Worm (Caenorhabditis elegans) whole organism, L1 larva: ENCODE results near the gene sre-40.

ENCODE experiments used
- C16A3.4 ChIP-seq: fragments of 150-350 bp; optimal IDR thresholded peaks from 2 replicates; lab custom pipeline; 2014; ENCODE audit warnings: missing biosample characterization, missing genetic modification characterization
- C34B4.2 ChIP-seq: sonication (generic microtip); optimal IDR thresholded peaks from 2 replicates; lab custom pipeline; 2017; ENCODE audit warnings: mild to moderate bottlenecking, missing genetic modification characterization, missing compliant biosample characterization
- aha-1 ChIP-seq: fragments of 150-350 bp; optimal IDR thresholded peaks from 2 replicates; lab custom pipeline; 2014; ENCODE audit warnings: missing biosample characterization, missing genetic modification characterization
- alr-1 ChIP-seq: fragments of 200-800 bp; sonication (Bioruptor generic); optimal IDR thresholded peaks from 2 replicates; lab custom pipeline; 2018; ENCODE audit warnings: borderline replicate concordance, mild to moderate bottlenecking, missing genetic modification characterization, missing compliant biosample characterization
- aly-2 ChIP-seq: fragments of 150-350 bp; optimal IDR thresholded peaks from 2 replicates; lab custom pipeline; 2014; ENCODE audit warnings: missing biosample characterization, missing genetic modification characterization
- ama-1 ChIP-seq: fragments of 150-350 bp; optimal IDR thresholded peaks from 2 replicates; lab custom pipeline; 2014
- ceh-82 ChIP-seq, 3 experiments: fragments of 150-350 bp in 1 of 3; sonication (generic microtip) in 2 of 3; optimal IDR thresholded peaks; 2 replicates each; lab custom pipeline; 2014 to 2017; ENCODE audit warnings: missing biosample characterization in 3 of 3, missing genetic modification characterization in 3 of 3
- dpl-1 ChIP-seq, 3 experiments: fragments of 150-350 bp in 2 of 3; sonication (generic microtip) in 1 of 3; optimal IDR thresholded peaks; 2 replicates each; lab custom pipeline; 2014 to 2017; ENCODE audit warnings: missing biosample characterization in 3 of 3, missing genetic modification characterization in 3 of 3, missing genetic modification reagents in 3 of 3
- efl-1 ChIP-seq, 4 experiments: fragments of 150-350 bp; optimal IDR thresholded peaks in 3 of 4; peaks in 1 of 4; 1 replicate in 1 of 4; 2 replicates in 3 of 4; lab custom pipeline; 2014; ENCODE audit warnings: missing biosample characterization in 2 of 4, missing genetic modification characterization in 2 of 4, missing genetic modification reagents in 2 of 4
- efl-3 ChIP-seq: fragments of 200-800 bp; sonication (Bioruptor generic); optimal IDR thresholded peaks from 2 replicates; lab custom pipeline; 2018; ENCODE audit warnings: mild to moderate bottlenecking, missing genetic modification characterization, missing compliant biosample characterization
- egl-13 ChIP-seq: sonication (generic microtip); optimal IDR thresholded peaks from 2 replicates; lab custom pipeline; 2016; ENCODE audit warnings: missing genotype, missing genetic modification reagents, missing genetic modification characterization, missing compliant biosample characterization
- elt-2 ChIP-seq: sonication (generic microtip); optimal IDR thresholded peaks from 2 replicates; lab custom pipeline; 2016; ENCODE audit warnings: missing genetic modification characterization, mild to moderate bottlenecking, inconsistent platforms, missing compliant biosample characterization, missing genetic modification reagents
- ets-5 ChIP-seq: fragments of 200-800 bp; sonication (Bioruptor generic); IDR thresholded peaks from 2 replicates; pipeline ENCODE4 v1.3.6; 2022; ENCODE audit warnings: missing genetic modification characterization, missing compliant biosample characterization
- fkh-10 ChIP-seq: sonication (generic microtip); optimal IDR thresholded peaks from 2 replicates; lab custom pipeline; 2017; ENCODE audit warnings: missing biosample characterization, missing genetic modification reagents, missing genetic modification characterization
- fos-1 ChIP-seq: fragments of 150-350 bp; optimal IDR thresholded peaks from 2 replicates; lab custom pipeline; 2014; ENCODE audit warnings: missing biosample characterization, missing genetic modification characterization
- hlh-4 ChIP-seq: sonication (generic microtip); optimal IDR thresholded peaks from 2 replicates; lab custom pipeline; 2016; ENCODE audit warnings: mild to moderate bottlenecking, missing genetic modification characterization, missing compliant biosample characterization
- hpl-2 ChIP-seq: fragments of 150-350 bp; optimal IDR thresholded peaks from 2 replicates; lab custom pipeline; 2014; ENCODE audit warnings: missing biosample characterization, missing genetic modification reagents, missing genetic modification characterization
- jun-1 ChIP-seq: fragments of 150-350 bp; optimal IDR thresholded peaks from 2 replicates; lab custom pipeline; 2014; ENCODE audit warnings: missing biosample characterization, missing genetic modification reagents, missing genetic modification characterization
- lin-13 ChIP-seq: fragments of 150-350 bp; optimal IDR thresholded peaks from 2 replicates; lab custom pipeline; 2014; ENCODE audit warnings: missing biosample characterization, missing genetic modification reagents, missing genetic modification characterization
- lin-15B ChIP-seq: fragments of 150-350 bp; sonication (generic microtip); optimal IDR thresholded peaks from 3 replicates; lab custom pipeline; 2014; ENCODE audit warnings: missing biosample characterization, missing genetic modification characterization
- lin-35 ChIP-seq, 2 experiments: fragments of 150-350 bp; optimal IDR thresholded peaks; 2 replicates each; lab custom pipeline; 2014; ENCODE audit warnings: missing biosample characterization in 2 of 2, missing genetic modification characterization in 2 of 2, missing genetic modification reagents in 2 of 2
- lir-3 ChIP-seq: sonication (generic microtip); optimal IDR thresholded peaks from 2 replicates; lab custom pipeline; 2016; ENCODE audit warnings: mild to moderate bottlenecking, missing genetic modification characterization, moderate library complexity, missing compliant biosample characterization; ENCODE audit not compliant: poor library complexity
- lsy-2 ChIP-seq, 2 experiments: fragments of 150-350 bp; optimal IDR thresholded peaks; 2 replicates each; lab custom pipeline; 2014; ENCODE audit warnings: missing biosample characterization in 2 of 2, missing genetic modification characterization in 2 of 2
- mdl-1 ChIP-seq, 2 experiments: fragments of 150-350 bp; optimal IDR thresholded peaks; 2 replicates each; lab custom pipeline; 2014 to 2017; ENCODE audit warnings: missing biosample characterization in 2 of 2, missing genetic modification characterization in 2 of 2, inconsistent platforms in 1 of 2
- mef-2 ChIP-seq: fragments of 150-350 bp; optimal IDR thresholded peaks from 2 replicates; lab custom pipeline; 2014; ENCODE audit warnings: missing biosample characterization, missing genetic modification characterization
- nhr-12 ChIP-seq: sonication (generic microtip); optimal IDR thresholded peaks from 2 replicates; lab custom pipeline; 2017; ENCODE audit warnings: missing biosample characterization, missing genetic modification characterization
- nhr-20 ChIP-seq: sonication (generic microtip); optimal IDR thresholded peaks from 2 replicates; lab custom pipeline; 2016; ENCODE audit warnings: mild to moderate bottlenecking, missing genetic modification characterization, missing compliant biosample characterization
- nhr-237 ChIP-seq: fragments of 150-350 bp; optimal IDR thresholded peaks from 2 replicates; lab custom pipeline; 2014; ENCODE audit warnings: missing biosample characterization, missing genetic modification characterization
- nhr-71 ChIP-seq: sonication (generic microtip); optimal IDR thresholded peaks from 2 replicates; lab custom pipeline; 2016; ENCODE audit warnings: mild to moderate bottlenecking, missing genetic modification characterization, moderate library complexity, missing compliant biosample characterization
- nhr-77 ChIP-seq: fragments of 150-350 bp; optimal IDR thresholded peaks from 2 replicates; lab custom pipeline; 2014; ENCODE audit warnings: missing biosample characterization, missing genetic modification characterization
- nhr-90 ChIP-seq: sonication (generic microtip); optimal IDR thresholded peaks from 2 replicates; lab custom pipeline; 2016; ENCODE audit warnings: mild to moderate bottlenecking, missing genetic modification characterization, missing compliant biosample characterization; ENCODE audit not compliant: poor library complexity
- pag-3 ChIP-seq: sonication (generic microtip); optimal IDR thresholded peaks from 2 replicates; lab custom pipeline; 2017; ENCODE audit warnings: missing genetic modification characterization, mild to moderate bottlenecking, missing compliant biosample characterization, antibody characterized with exemption, borderline replicate concordance; ENCODE audit not compliant: insufficient read depth
- rnt-1 ChIP-seq: sonication (generic microtip); optimal IDR thresholded peaks from 2 replicates; lab custom pipeline; 2016; ENCODE audit warnings: mild to moderate bottlenecking, missing genetic modification characterization, moderate library complexity, missing compliant biosample characterization
- skn-1 ChIP-seq: fragments of 150-350 bp; optimal IDR thresholded peaks from 2 replicates; lab custom pipeline; 2014; ENCODE audit warnings: missing biosample characterization, missing genetic modification characterization
- snu-23 ChIP-seq: sonication (generic microtip); optimal IDR thresholded peaks from 2 replicates; lab custom pipeline; 2016; ENCODE audit warnings: missing genetic modification characterization, missing compliant biosample characterization
- swsn-7 ChIP-seq: sonication (generic microtip); optimal IDR thresholded peaks from 2 replicates; lab custom pipeline; 2016; ENCODE audit warnings: missing genetic modification characterization, missing compliant biosample characterization
- tbx-2 ChIP-seq: sonication (generic microtip); optimal IDR thresholded peaks from 2 replicates; lab custom pipeline; 2016; ENCODE audit warnings: missing genetic modification characterization, missing compliant biosample characterization
- tlp-1 ChIP-seq: fragments of 150-350 bp; optimal IDR thresholded peaks from 2 replicates; lab custom pipeline; 2014; ENCODE audit warnings: missing biosample characterization, missing genetic modification characterization
- unc-130 ChIP-seq: fragments of 150-350 bp; optimal IDR thresholded peaks from 2 replicates; lab custom pipeline; 2017; ENCODE audit warnings: missing biosample characterization, missing genetic modification characterization, inconsistent platforms
- unc-86 ChIP-seq: sonication (generic microtip); optimal IDR thresholded peaks from 2 replicates; lab custom pipeline; 2016; ENCODE audit warnings: missing genetic modification characterization, missing compliant biosample characterization
- vab-15 ChIP-seq: sonication (generic microtip); optimal IDR thresholded peaks from 2 replicates; lab custom pipeline; 2017; ENCODE audit warnings: missing genotype, mild to moderate bottlenecking, missing genetic modification characterization, missing compliant biosample characterization
- xbp-1 ChIP-seq: sonication (generic microtip); optimal IDR thresholded peaks from 2 replicates; lab custom pipeline; 2016; ENCODE audit warnings: missing genetic modification characterization, missing compliant biosample characterization
- zag-1 ChIP-seq: fragments of 150-350 bp; optimal IDR thresholded peaks from 2 replicates; lab custom pipeline; 2014; ENCODE audit warnings: missing biosample characterization, missing genetic modification characterization
- zip-4 ChIP-seq: fragments of 200-800 bp; sonication (Bioruptor generic); optimal IDR thresholded peaks from 2 replicates; lab custom pipeline; 2018; ENCODE audit warnings: mild to moderate bottlenecking, missing genetic modification characterization, moderate library complexity, missing compliant biosample characterization
- ztf-11 ChIP-seq, 2 experiments: sonication (generic microtip); optimal IDR thresholded peaks; 2 replicates each; lab custom pipeline; 2016 to 2017; ENCODE audit warnings: missing genetic modification characterization in 2 of 2, missing biosample characterization in 1 of 2, missing compliant biosample characterization in 1 of 2

Gene sre-40

DNA sequence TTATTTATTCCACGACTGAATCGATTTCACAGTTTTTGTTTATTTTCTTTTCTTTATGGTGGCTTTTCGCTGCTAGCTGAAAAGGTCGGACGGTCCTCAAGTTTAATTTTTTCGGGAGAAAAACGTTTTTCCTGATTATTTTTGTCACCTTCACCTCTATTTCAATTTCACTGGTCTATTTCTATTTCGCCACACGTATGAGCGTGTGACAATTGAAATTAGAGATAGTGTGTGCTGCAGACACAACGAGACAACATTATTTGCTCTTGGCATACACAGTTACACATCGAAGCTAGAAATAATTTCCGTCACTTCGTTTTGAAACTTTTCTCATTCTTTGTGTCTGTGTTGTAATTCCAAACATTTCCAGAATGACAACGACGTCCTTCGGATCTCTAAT is 32.1 kb upstream of the sre-40 start, which contains the start of gene F41C3.8:
Gene F41C3.8, plus strand, starts transcription at position 371 of the 400 bp plus-strand sequence.
- TF ChIP-seq efl-1 (optimal IDR thresholded peaks at IDR 0.05; lab: Kevin White, UChicago) (no peak), efl-1 (GFP tag; optimal IDR thresholded peaks at IDR 0.05 in 1 of 2; lab: Kevin White, UChicago) (no peak), mef-2 (tag; lab: Kevin White, UChicago) (no peak), lin-15B (tag; lab: Kevin White, UChicago) (no peak), efl-3 (no peak), elt-2 (tag; lab: Kevin White, UChicago) (peak; percentile 33), ztf-11 (tag; optimal IDR thresholded peaks at IDR 0.05; lab: Kevin White, UChicago) (no peak), unc-86 (tag; lab: Kevin White, UChicago) (no peak), nhr-77 (tag; lab: Kevin White, UChicago) (no peak), lin-35 (GFP tag; optimal IDR thresholded peaks at IDR 0.05; lab: Kevin White, UChicago) (peak in 1 of 2 experiments; percentile 21)

DNA sequence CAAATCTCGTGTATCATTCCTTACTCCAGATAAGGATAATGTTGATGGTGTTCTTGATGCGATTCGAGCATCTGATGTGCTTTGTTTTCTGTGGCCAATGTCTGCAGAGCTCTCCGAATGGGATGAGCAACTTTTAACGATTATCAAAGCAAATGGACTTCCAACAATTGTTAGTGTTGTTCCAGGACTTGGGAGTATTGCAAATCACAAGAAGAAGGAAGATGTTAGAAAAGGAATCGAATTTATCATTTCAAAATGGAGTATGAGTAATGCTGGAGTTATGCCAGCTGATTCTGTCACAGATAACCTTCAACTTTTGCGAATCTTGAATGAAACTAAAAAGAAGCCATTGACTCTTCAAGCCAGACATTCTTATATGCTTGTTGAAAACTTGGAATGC is 27.2 kb upstream of the sre-40 start:
- TF ChIP-seq egl-13 (tag; lab: Kevin White, UChicago), result no peak
- TF ChIP-seq ama-1, result no peak
- TF ChIP-seq mdl-1 (tag; optimal IDR thresholded peaks at IDR 0.05; lab: Kevin White, UChicago), result no peak
- TF ChIP-seq vab-15 (tag; lab: Kevin White, UChicago), result no peak
- TF ChIP-seq elt-2 (tag; lab: Kevin White, UChicago), result no peak
- no peak for TF ChIP-seq fkh-10 (GFP tag; lab: Kevin White, UChicago)
- no peak for TF ChIP-seq skn-1
- no peak for TF ChIP-seq unc-86 (tag; lab: Kevin White, UChicago)
- no peak for TF ChIP-seq efl-3
- TF ChIP-seq zag-1, result no peak
- no peak for TF ChIP-seq aly-2
- no peak for TF ChIP-seq pag-3 (tag; lab: Kevin White, UChicago)
- TF ChIP-seq nhr-12 (tag; lab: Kevin White, UChicago), result no peak
- TF ChIP-seq nhr-237 (tag; lab: Kevin White, UChicago), result no peak
- TF ChIP-seq hpl-2 (GFP tag; lab: Kevin White, UChicago), result no peak
- TF ChIP-seq dpl-1 (GFP tag; optimal IDR thresholded peaks at IDR 0.05; lab: Kevin White, UChicago), result no peak
- TF ChIP-seq lir-3 (tag; lab: Kevin White, UChicago), result no peak
- TF ChIP-seq jun-1 (tag; lab: Kevin White, UChicago), result no peak

DNA sequence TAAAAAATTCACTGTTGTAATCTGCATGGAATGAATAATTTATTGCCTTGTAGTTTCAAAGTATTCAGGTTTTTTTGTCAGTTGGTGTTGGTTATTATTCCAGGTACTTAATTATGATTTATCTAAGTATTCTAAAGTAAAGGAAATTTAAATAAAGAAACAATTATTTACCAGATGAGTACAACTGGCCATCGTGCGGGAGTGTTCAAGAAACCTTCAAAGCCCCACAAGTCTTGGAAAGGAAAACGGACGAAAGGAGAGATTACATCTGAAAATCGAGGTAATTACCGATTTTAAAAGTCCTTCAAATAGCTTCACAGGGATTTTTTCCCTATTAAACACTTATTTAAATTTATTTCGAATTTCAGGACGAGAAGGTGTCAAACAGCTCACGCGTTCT is 26.5 kb upstream of the sre-40 start, which contains the start of gene tag-151:
Gene tag-151, plus strand, starts transcription at position 158 of the 400 bp plus-strand sequence.
- TF ChIP-seq fos-1 (tag; lab: Kevin White, UChicago) (no peak), hlh-4 (tag; lab: Kevin White, UChicago) (no peak), nhr-90 (tag; lab: Kevin White, UChicago) (peak; percentile 11), efl-1 (optimal IDR thresholded peaks at IDR 0.05; lab: Kevin White, UChicago) (no peak), efl-1 (GFP tag; optimal IDR thresholded peaks at IDR 0.05 in 1 of 2; lab: Kevin White, UChicago) (peak in 1 of 2 experiments; percentile 52), lsy-2 (tag; optimal IDR thresholded peaks at IDR 0.05; lab: Kevin White, UChicago) (peak in 1 of 2 experiments; percentile 1), zip-4 (no peak)

DNA sequence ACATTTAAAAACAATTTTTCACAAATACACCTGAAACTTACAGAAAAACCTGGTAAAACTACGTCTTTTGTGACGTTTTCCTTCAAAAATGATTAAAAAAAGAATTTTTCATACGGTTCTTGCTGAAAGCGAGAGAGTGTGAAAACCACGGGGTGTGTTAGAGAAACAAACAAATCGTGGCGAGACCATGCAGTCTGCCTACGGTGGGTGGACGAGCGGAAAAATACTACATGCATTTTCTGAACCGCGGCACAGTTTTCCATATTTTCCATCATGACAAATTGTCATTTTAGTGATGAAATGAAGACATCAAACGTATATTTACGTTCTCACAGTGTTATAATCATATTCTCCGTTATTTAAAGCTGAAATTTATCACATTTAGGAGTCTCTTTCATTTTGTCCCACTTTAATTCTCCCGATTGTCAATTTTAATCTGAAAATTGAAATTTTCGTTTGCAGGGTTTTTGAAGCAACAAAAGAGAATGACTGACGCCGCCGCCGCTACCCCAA is 22.8 kb upstream of the sre-40 start, which contains the start of the genes F10G7.9 and tsn-1:
Gene F10G7.9, minus strand, starts transcription at position 127 of the 513 bp plus-strand sequence.
Gene tsn-1, plus strand, starts transcription at position 463 of the 513 bp plus-strand sequence.
- peak; percentile 50 for TF ChIP-seq lin-13 (GFP tag; lab: Kevin White, UChicago)
- peak; percentile 46 for TF ChIP-seq lin-15B (tag; lab: Kevin White, UChicago)
- no peak for TF ChIP-seq C34B4.2 (tag; lab: Kevin White, UChicago)
- peak; percentile 32 for TF ChIP-seq unc-130 (tag; lab: Kevin White, UChicago)
- TF ChIP-seq ceh-82 (tag; optimal IDR thresholded peaks at IDR 0.05; lab: Kevin White, UChicago), result peak; percentile 21 to 62 (median 38)
- TF ChIP-seq snu-23 (GFP tag; lab: Kevin White, UChicago), result peak; percentile 68
- TF ChIP-seq xbp-1 (tag; lab: Kevin White, UChicago), result peak; percentile 49
- peak; percentile 33 for TF ChIP-seq unc-86 (tag; lab: Kevin White, UChicago)
- TF ChIP-seq tlp-1 (tag; lab: Kevin White, UChicago), result no peak
- peak; percentile 57 to 76 (median 72) for TF ChIP-seq dpl-1 (GFP tag; optimal IDR thresholded peaks at IDR 0.05; lab: Kevin White, UChicago)
- TF ChIP-seq tbx-2 (tag; lab: Kevin White, UChicago), result peak; percentile 45
- TF ChIP-seq nhr-20, result peak; percentile 58
- no peak for TF ChIP-seq aha-1 (tag; lab: Kevin White, UChicago)
- TF ChIP-seq C16A3.4 (tag; lab: Kevin White, UChicago), result peak; percentile 48
- TF ChIP-seq swsn-7, result peak; percentile 47
- peak; percentile 80 to 87 for TF ChIP-seq efl-1 (optimal IDR thresholded peaks at IDR 0.05; lab: Kevin White, UChicago)
- TF ChIP-seq efl-1 (GFP tag; optimal IDR thresholded peaks at IDR 0.05 in 1 of 2; lab: Kevin White, UChicago), result peak; percentile 70 to 96
- no peak for TF ChIP-seq mef-2 (tag; lab: Kevin White, UChicago)
- peak in 1 of 2 experiments; percentile 59 for TF ChIP-seq mdl-1 (tag; optimal IDR thresholded peaks at IDR 0.05; lab: Kevin White, UChicago)
- no peak for TF ChIP-seq ets-5 (GFP tag; lab: Robert Waterston, UW)
- TF ChIP-seq alr-1 (tag; lab: Kevin White, UChicago), result no peak
- TF ChIP-seq nhr-71 (tag; lab: Kevin White, UChicago), result peak; percentile 71
- TF ChIP-seq rnt-1 (tag; lab: Kevin White, UChicago), result peak; percentile 69
